Fruit fly (Drosophila melanogaster) whole organism, prepupa: ENCODE results near the gene Reps.

Experiments
- Blimp-1 ChIP-seq: fragments of 200-800 bp; sonication (Bioruptor generic); optimal IDR thresholded peaks from 3 replicates; lab custom pipeline; 2017; ENCODE audit warnings: missing biosample characterization, missing genetic modification characterization, mild to moderate bottlenecking, moderate library complexity, missing genetic modification reagents
- CG10669 ChIP-seq: fragments of 200-800 bp; sonication (Bioruptor generic); optimal IDR thresholded peaks from 3 replicates; lab custom pipeline; 2018; ENCODE audit warnings: missing biosample characterization, mild to moderate bottlenecking, missing genetic modification characterization, moderate library complexity
- CG11762 ChIP-seq: fragments of 200-800 bp; sonication (Bioruptor generic); optimal IDR thresholded peaks from 3 replicates; lab custom pipeline; 2016; ENCODE audit warnings: missing biosample characterization, missing genetic modification characterization; ENCODE audit not compliant: insufficient read depth
- CG11902 ChIP-seq: fragments of 200-800 bp; sonication (Bioruptor generic); optimal IDR thresholded peaks from 3 replicates; lab custom pipeline; 2016; ENCODE audit warnings: missing biosample characterization, missing genetic modification characterization
- CG15336 ChIP-seq: fragments of 200-800 bp; sonication (Bioruptor generic); IDR thresholded peaks from 2 replicates; pipeline ENCODE4 v1.3.6; 2022; ENCODE audit warnings: missing biosample characterization, missing genetic modification characterization
- CG16779 ChIP-seq: fragments of 200-800 bp; sonication (Bioruptor generic); optimal IDR thresholded peaks from 3 replicates; lab custom pipeline; 2017; ENCODE audit warnings: missing biosample characterization, mild to moderate bottlenecking, missing genetic modification characterization
- CG6276 ChIP-seq: fragments of 200-800 bp; sonication (Bioruptor generic); optimal IDR thresholded peaks from 2 replicates; lab custom pipeline; 2017; ENCODE audit warnings: missing biosample characterization, mild to moderate bottlenecking, missing genetic modification characterization
- CG6792 ChIP-seq: fragments of 200-800 bp; sonication (Bioruptor generic); optimal IDR thresholded peaks from 3 replicates; lab custom pipeline; 2016; ENCODE audit warnings: missing biosample characterization, missing genetic modification characterization
- CG6808 ChIP-seq: fragments of 200-800 bp; sonication (Bioruptor generic); optimal IDR thresholded peaks from 3 replicates; lab custom pipeline; 2017; ENCODE audit warnings: missing biosample characterization, missing genetic modification characterization, mild to moderate bottlenecking, moderate library complexity, missing genetic modification reagents
- CG8632 ChIP-seq: fragments of 200-800 bp; sonication (Bioruptor generic); optimal IDR thresholded peaks from 3 replicates; lab custom pipeline; 2016; ENCODE audit warnings: missing biosample characterization, missing genetic modification characterization
- Eip75B ChIP-seq: fragments of 200-800 bp; sonication (Bioruptor generic); optimal IDR thresholded peaks from 3 replicates; lab custom pipeline; 2016; ENCODE audit warnings: missing biosample characterization, missing genetic modification characterization
- Hr38 ChIP-seq: sonication (Bioruptor generic); optimal IDR thresholded peaks from 2 replicates; lab custom pipeline; 2016; ENCODE audit warnings: missing biosample characterization, missing genetic modification characterization
- fd59A ChIP-seq: fragments of 200-800 bp; sonication (Bioruptor generic); optimal IDR thresholded peaks from 2 replicates; lab custom pipeline; 2017; ENCODE audit warnings: missing biosample characterization, mild to moderate bottlenecking, missing genetic modification characterization, missing genetic modification reagents
- pdm3 ChIP-seq: fragments of 200-800 bp; sonication (Bioruptor generic); optimal IDR thresholded peaks from 3 replicates; lab custom pipeline; 2016; ENCODE audit warnings: missing biosample characterization, missing genetic modification characterization
- svp ChIP-seq: fragments of 200-800 bp; sonication (Bioruptor generic); peaks from one replicate; lab custom pipeline; 2016; ENCODE audit warnings: missing biosample characterization, missing genetic modification characterization

Gene Reps

DNA sequence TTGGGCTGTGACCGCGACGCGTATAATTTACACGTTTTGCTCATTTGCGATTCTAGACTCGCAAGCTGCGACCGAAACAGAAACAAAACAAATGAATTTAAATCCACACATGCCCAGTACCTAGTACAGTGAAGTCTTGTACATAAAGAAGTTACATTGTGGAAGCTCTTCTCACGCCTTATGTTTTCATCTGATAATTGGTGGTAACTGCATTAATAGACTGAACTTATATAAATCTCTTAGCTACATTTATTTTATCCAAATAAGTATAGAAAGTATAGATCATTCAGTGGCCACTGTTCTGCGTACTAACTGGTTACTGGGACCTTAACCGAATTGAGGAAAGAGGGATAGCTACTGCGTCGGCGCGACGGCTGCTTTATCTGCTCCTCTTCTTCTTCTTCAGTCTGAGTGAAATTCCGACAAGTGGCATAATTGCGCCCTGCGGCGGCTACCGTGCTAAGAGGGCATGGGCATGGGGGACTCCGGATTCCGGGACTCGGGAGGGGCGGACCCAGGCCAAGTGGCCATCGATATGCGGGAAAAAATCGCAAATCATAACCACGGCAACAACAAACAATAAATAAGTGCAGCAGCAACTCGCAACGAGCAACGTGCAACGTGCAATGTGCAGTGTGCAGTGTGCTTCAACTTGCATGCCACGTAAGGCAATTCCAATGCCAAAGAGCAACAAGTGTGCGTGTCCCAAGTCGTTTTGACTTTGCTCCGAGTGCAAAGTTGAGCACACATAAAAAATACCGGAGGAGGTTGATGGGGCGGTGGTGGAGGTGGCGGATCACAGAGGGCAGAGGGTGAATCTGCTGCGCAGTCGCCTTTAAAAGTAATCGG lies 54.6 kb downstream of the Reps start (continued):
- TF ChIP-seq Blimp-1 (GFP tag; lab: Kevin White, UChicago) (no peak), Hr38 (GFP tag; lab: Kevin White, UChicago) (no peak), CG8632 (GFP tag; lab: Kevin White, UChicago) (peak; percentile 44), svp (GFP tag; lab: Kevin White, UChicago) (peak; percentile 58), CG15336 (no peak), Eip75B (GFP tag; lab: Kevin White, UChicago) (peak; percentile 45), CG11902 (GFP tag; lab: Kevin White, UChicago) (no peak), CG6276 (GFP tag; lab: Kevin White, UChicago) (no peak), CG6792 (GFP tag; lab: Kevin White, UChicago) (peak; percentile 23), CG10669 (GFP tag; lab: Kevin White, UChicago) (peak; percentile 37), CG6808 (peak; percentile 34), pdm3 (peak; percentile 30), CG11762 (no peak), CG16779 (tag; lab: Kevin White, UChicago) (no peak), fd59A (peak; percentile 24)
